Fruit fly (Drosophila melanogaster) whole organism, embryonic: ENCODE results near the gene run.

Experiments used
- CG10321 ChIP-seq: fragments of 200-800 bp; sonication (Bioruptor generic); IDR thresholded peaks from 2 replicates; pipeline ENCODE4 v1.3.6; 2022; ENCODE audit warnings: missing biosample characterization, missing genetic modification characterization
- CG11723 ChIP-seq: fragments of 200-800 bp; sonication (Bioruptor generic); optimal IDR thresholded peaks from 2 replicates; lab custom pipeline; 2017; ENCODE audit warnings: missing biosample characterization, mild to moderate bottlenecking, missing genetic modification characterization
- CG12659 ChIP-seq: fragments of 200-800 bp; sonication (Bioruptor generic); optimal IDR thresholded peaks from 3 replicates; lab custom pipeline; 2017; ENCODE audit warnings: mild to moderate bottlenecking, missing biosample characterization, missing genetic modification reagents, missing genetic modification characterization
- CG13287 ChIP-seq: fragments of 200-800 bp; sonication (Bioruptor generic); IDR thresholded peaks from 2 replicates; pipeline ENCODE4 v1.3.6; 2022; ENCODE audit warnings: missing biosample characterization, missing genetic modification characterization; ENCODE audit not compliant: partially characterized antibody
- CG17359 ChIP-seq: fragments of 200-800 bp; sonication (Bioruptor generic); optimal IDR thresholded peaks from 3 replicates; lab custom pipeline; 2018; ENCODE audit warnings: missing biosample characterization, mild to moderate bottlenecking, missing genetic modification characterization, moderate library complexity
- CG17612 ChIP-seq: fragments of 200-800 bp; sonication (Bioruptor generic); IDR thresholded peaks from 2 replicates; pipeline ENCODE4 v1.3.6; 2022; ENCODE audit warnings: missing biosample characterization, missing genetic modification characterization
- CG1832 ChIP-seq: fragments of 200-800 bp; sonication (Bioruptor generic); optimal IDR thresholded peaks from 2 replicates; lab custom pipeline; 2017; ENCODE audit warnings: missing biosample characterization, mild to moderate bottlenecking, missing genetic modification characterization, inconsistent platforms
- CG18476 ChIP-seq: fragments of 200-800 bp; sonication (Bioruptor generic); optimal IDR thresholded peaks from 2 replicates; lab custom pipeline; 2016; ENCODE audit warnings: missing biosample characterization, mild to moderate bottlenecking, missing genetic modification characterization
- CG30431 ChIP-seq: fragments of 200-800 bp; sonication (Bioruptor generic); optimal IDR thresholded peaks from 2 replicates; lab custom pipeline; 2017; ENCODE audit warnings: missing biosample characterization, missing genetic modification characterization
- CG32772 ChIP-seq: fragments of 200-800 bp; sonication (Bioruptor generic); IDR thresholded peaks from 2 replicates; pipeline ENCODE4 v1.3.6; 2022; ENCODE audit warnings: missing biosample characterization, missing genetic modification characterization
- CG34422 ChIP-seq: fragments of 200-800 bp; sonication (Bioruptor generic); IDR thresholded peaks from 3 replicates; pipeline ENCODE4 v1.3.6; 2022; ENCODE audit warnings: missing biosample characterization, missing genetic modification characterization
- CG4360 ChIP-seq: fragments of 200-800 bp; sonication (Bioruptor generic); IDR thresholded peaks from 2 replicates; pipeline ENCODE4 v1.3.6; 2022; ENCODE audit warnings: missing biosample characterization, missing genetic modification characterization
- CG6254 ChIP-seq: fragments of 200-800 bp; sonication (Bioruptor generic); optimal IDR thresholded peaks from 3 replicates; lab custom pipeline; 2017; ENCODE audit warnings: mild to moderate bottlenecking, missing biosample characterization, missing genetic modification reagents, missing genetic modification characterization
- CG6654 ChIP-seq: fragments of 200-800 bp; sonication (Bioruptor generic); optimal IDR thresholded peaks from 2 replicates; lab custom pipeline; 2017; ENCODE audit warnings: missing biosample characterization, mild to moderate bottlenecking, missing genetic modification characterization
- CG6791 ChIP-seq: fragments of 200-800 bp; sonication (Bioruptor generic); IDR thresholded peaks from 3 replicates; pipeline ENCODE4 v1.3.6; 2022; ENCODE audit warnings: missing biosample characterization, missing genetic modification characterization; ENCODE audit not compliant: partially characterized antibody
- CG7928 ChIP-seq: fragments of 200-800 bp; sonication (Bioruptor generic); optimal IDR thresholded peaks from 2 replicates; lab custom pipeline; 2017; ENCODE audit warnings: missing biosample characterization, mild to moderate bottlenecking, missing genetic modification characterization
- CG8944 ChIP-seq: fragments of 200-800 bp; sonication (Bioruptor generic); optimal IDR thresholded peaks from 3 replicates; lab custom pipeline; 2016; ENCODE audit warnings: missing biosample characterization, missing genetic modification characterization
- CG9876 ChIP-seq: fragments of 200-800 bp; sonication (Bioruptor generic); optimal IDR thresholded peaks from 2 replicates; lab custom pipeline; 2016; ENCODE audit warnings: missing biosample characterization, missing genetic modification characterization
- CG9932 ChIP-seq: fragments of 200-800 bp; sonication (Bioruptor generic); IDR thresholded peaks from 2 replicates; pipeline ENCODE4 v1.3.6; 2022; ENCODE audit warnings: missing biosample characterization, missing genetic modification characterization
- E2f1 ChIP-seq: fragments of 200-800 bp; sonication (Bioruptor generic); IDR thresholded peaks from 2 replicates; pipeline ENCODE4 v1.3.6; 2022; ENCODE audit warnings: missing biosample characterization, missing genetic modification characterization
- Jarid2 ChIP-seq: fragments of 200-800 bp; sonication (Bioruptor generic); optimal IDR thresholded peaks from 3 replicates; lab custom pipeline; 2017; ENCODE audit warnings: mild to moderate bottlenecking, missing biosample characterization, missing genetic modification reagents, missing genetic modification characterization
- MBD-R2 ChIP-seq: fragments of 200-800 bp; sonication (Bioruptor generic); IDR thresholded peaks from 2 replicates; pipeline ENCODE4 v1.3.6; 2022; ENCODE audit warnings: missing biosample characterization, missing genetic modification characterization
- Neu2 ChIP-seq: fragments of 200-800 bp; sonication (Bioruptor generic); optimal IDR thresholded peaks from 3 replicates; lab custom pipeline; 2016; ENCODE audit warnings: missing biosample characterization, missing genetic modification characterization, borderline replicate concordance
- Nf-YA ChIP-seq: fragments of 200-800 bp; sonication (Bioruptor generic); IDR thresholded peaks from 2 replicates; pipeline ENCODE4 v1.3.6; 2022; ENCODE audit warnings: missing biosample characterization, missing genetic modification characterization
- Nf-YB ChIP-seq: fragments of 200-800 bp; sonication (Bioruptor generic); optimal IDR thresholded peaks from 3 replicates; lab custom pipeline; 2019; ENCODE audit warnings: missing biosample characterization, mild to moderate bottlenecking, missing genetic modification characterization, moderate library complexity
- Nf-YC ChIP-seq: fragments of 200-800 bp; optimal IDR thresholded peaks from 3 replicates; lab custom pipeline; 2019; ENCODE audit warnings: missing biosample characterization, mild to moderate bottlenecking, missing genetic modification characterization, moderate library complexity
- Oli ChIP-seq: fragments of 200-800 bp; sonication (Bioruptor generic); optimal IDR thresholded peaks from 2 replicates; lab custom pipeline; 2018; ENCODE audit warnings: missing biosample characterization, mild to moderate bottlenecking, missing genetic modification characterization, moderate library complexity
- Ptx1 ChIP-seq: fragments of 200-800 bp; sonication (Bioruptor generic); IDR thresholded peaks from 2 replicates; pipeline ENCODE4 v1.3.6; 2022; ENCODE audit warnings: missing biosample characterization, missing genetic modification characterization
- bab2 ChIP-seq: fragments of 200-800 bp; sonication (Bioruptor generic); optimal IDR thresholded peaks from 2 replicates; lab custom pipeline; 2016; ENCODE audit warnings: missing biosample characterization, missing genetic modification characterization
- btn ChIP-seq: fragments of 200-800 bp; sonication (Bioruptor generic); optimal IDR thresholded peaks from 2 replicates; lab custom pipeline; 2016; ENCODE audit warnings: missing biosample characterization, missing genetic modification characterization
- cg ChIP-seq: fragments of 200-800 bp; sonication (Bioruptor generic); optimal IDR thresholded peaks from 3 replicates; lab custom pipeline; 2019; ENCODE audit warnings: missing biosample characterization, mild to moderate bottlenecking, missing genetic modification characterization, moderate library complexity
- crol ChIP-seq: fragments of 200-800 bp; sonication (Bioruptor generic); IDR thresholded peaks from 2 replicates; pipeline ENCODE4 v1.3.6; 2022; ENCODE audit warnings: missing biosample characterization, missing genetic modification characterization
- crp ChIP-seq, 2 experiments: fragments of 200-800 bp; sonication (Bioruptor generic); optimal IDR thresholded peaks; 2 replicates in 1 of 2; 3 replicates in 1 of 2; lab custom pipeline; 2017; ENCODE audit warnings: missing biosample characterization in 2 of 2, missing genetic modification characterization in 2 of 2, mild to moderate bottlenecking in 1 of 2, moderate library complexity in 1 of 2
- fd102C ChIP-seq: fragments of 200-800 bp; sonication (Bioruptor generic); optimal IDR thresholded peaks from 2 replicates; lab custom pipeline; 2018; ENCODE audit warnings: missing biosample characterization, mild to moderate bottlenecking, missing genetic modification characterization, moderate library complexity
- gce ChIP-seq: fragments of 200-800 bp; sonication (Bioruptor generic); IDR thresholded peaks from 3 replicates; pipeline ENCODE4 v1.3.6; 2022; ENCODE audit warnings: missing biosample characterization, missing genetic modification characterization
- hth ChIP-seq: fragments of >200 bp; optimal IDR thresholded peaks from 2 replicates; lab custom pipeline; 2017; ENCODE audit warnings: inconsistent platforms
- kni ChIP-seq: fragments of 200-800 bp; sonication (Bioruptor generic); optimal IDR thresholded peaks from 3 replicates; lab custom pipeline; 2017; ENCODE audit warnings: mild to moderate bottlenecking, missing biosample characterization, missing genetic modification reagents, missing genetic modification characterization
- maf-S ChIP-seq: fragments of 200-800 bp; sonication (Bioruptor generic); optimal IDR thresholded peaks from 2 replicates; lab custom pipeline; 2016; ENCODE audit warnings: missing biosample characterization, missing genetic modification characterization
- otp ChIP-seq: fragments of 200-800 bp; sonication (Bioruptor generic); IDR thresholded peaks from 3 replicates; pipeline ENCODE4, ENCODE4 v1.3.6; 2022; ENCODE audit warnings: missing biosample characterization, missing genetic modification characterization
- phol ChIP-seq: fragments of 200-800 bp; sonication (Bioruptor generic); optimal IDR thresholded peaks from 3 replicates; lab custom pipeline; 2018; ENCODE audit warnings: missing biosample characterization, mild to moderate bottlenecking, missing genetic modification characterization, moderate library complexity
- pros ChIP-seq: fragments of 200-800 bp; sonication (Bioruptor generic); optimal IDR thresholded peaks from 3 replicates; lab custom pipeline; 2019; ENCODE audit warnings: missing biosample characterization, mild to moderate bottlenecking, missing genetic modification characterization, moderate library complexity
- ro ChIP-seq: fragments of 200-800 bp; sonication (Bioruptor generic); IDR thresholded peaks from 2 replicates; pipeline ENCODE4 v1.3.6; 2022; ENCODE audit warnings: missing biosample characterization, missing genetic modification characterization
- run ChIP-seq: fragments of 200-800 bp; sonication (Bioruptor generic); optimal IDR thresholded peaks from 3 replicates; lab custom pipeline; 2018; ENCODE audit warnings: missing biosample characterization, mild to moderate bottlenecking, missing genetic modification characterization
- seq ChIP-seq: fragments of 200-800 bp; sonication (Bioruptor generic); IDR thresholded peaks from 2 replicates; pipeline ENCODE4 v1.3.6; 2022; ENCODE audit warnings: missing biosample characterization, missing genetic modification characterization
- sqz ChIP-seq: fragments of 200-800 bp; sonication (Bioruptor generic); optimal IDR thresholded peaks from 3 replicates; lab custom pipeline; 2018; ENCODE audit warnings: missing biosample characterization, mild to moderate bottlenecking, missing genetic modification characterization
- ttk ChIP-seq: fragments of 200-800 bp; sonication (Bioruptor generic); IDR thresholded peaks from 2 replicates; pipeline ENCODE4 v2.1.2; 2022; ENCODE audit warnings: missing biosample characterization, missing genetic modification characterization
- vvl ChIP-seq: fragments of 200-800 bp; sonication (Bioruptor generic); IDR thresholded peaks from 2 replicates; pipeline ENCODE4 v1.3.6; 2022; ENCODE audit warnings: missing biosample characterization, missing genetic modification characterization
- z ChIP-seq: fragments of 200-800 bp; sonication (Bioruptor generic); IDR thresholded peaks from 3 replicates; pipeline ENCODE4 v1.3.6; 2022; ENCODE audit warnings: missing biosample characterization, missing genetic modification characterization

Gene run

dm6 chrX:20690454-20690853 lies at the start of gene run:
Gene run, plus strand, starts transcription at chrX:20690670.
- TF ChIP-seq CG18476 (no peak), maf-S (GFP tag; lab: Kevin White, UChicago) (no peak), E2f1 (GFP tag; lab: Robert Waterston, UW) (no peak), CG13287 (GFP tag; lab: Robert Waterston, UW) (no peak), run (tag; lab: Kevin White, UChicago) (peak; percentile 29), Nf-YA (GFP tag; lab: Robert Waterston, UW) (peak; percentile 69), ro (GFP tag; lab: Robert Waterston, UW) (no peak), cg (GFP tag; lab: Kevin White, UChicago) (peak; percentile 42), crp (GFP tag; optimal IDR thresholded peaks at IDR 0.05; lab: Kevin White, UChicago) (no peak), CG10321 (GFP tag; lab: Robert Waterston, UW) (peak; percentile 86), ttk (GFP tag; lab: Robert Waterston, UW) (peak; percentile 49; the same call in 1 of the 2 replicates), hth (lab: Kevin White, UChicago) (peak; percentile 63), CG8944 (no peak), Nf-YC (tag; lab: Kevin White, UChicago) (peak; percentile 94), Neu2 (GFP tag; lab: Kevin White, UChicago) (no peak), vvl (peak; percentile 49; the same call in 1 of the 2 replicates), CG4360 (GFP tag; lab: Robert Waterston, UW) (peak; percentile 35; the same call in 1 of the 2 replicates), CG7928 (GFP tag; lab: Kevin White, UChicago) (no peak), gce (no peak), CG1832 (peak; percentile 90), CG30431 (no peak), sqz (GFP tag; lab: Kevin White, UChicago) (peak; percentile 0), CG6654 (no peak), z (GFP tag; lab: Robert Waterston, UW) (0 out of 3 replicates have a peak, but pooled peaks have one; percentile 54), Jarid2 (GFP tag; lab: Kevin White, UChicago) (peak; percentile 41), CG6791 (0 out of 3 replicates have a peak, but pooled peaks have one; percentile 20), CG34422 (0 out of 3 replicates have a peak, but pooled peaks have one; percentile 23), Nf-YB (peak; percentile 97), seq (GFP tag; lab: Robert Waterston, UW) (peak; percentile 53; the same call in 1 of the 2 replicates), Oli (no peak), CG11723 (GFP tag; lab: Kevin White, UChicago) (no peak), MBD-R2 (GFP tag; lab: Robert Waterston, UW) (no peak), kni (GFP tag; lab: Kevin White, UChicago) (no peak), CG12659 (GFP tag; lab: Kevin White, UChicago) (no peak)
- TF ChIP-seq, all 482 proteins: peak for 17

dm6 chrX:20643385-20643784 lies 47.1 kb upstream of the run start:
- TF ChIP-seq Ptx1 (GFP tag; lab: Robert Waterston, UW) (no peak), CG32772 (GFP tag; lab: Robert Waterston, UW) (peak; percentile 31; the same call in 1 of the 2 replicates), Nf-YC (tag; lab: Kevin White, UChicago) (peak; percentile 82), fd102C (GFP tag; lab: Kevin White, UChicago) (no peak), btn (GFP tag; lab: Kevin White, UChicago) (no peak), Nf-YB (peak; percentile 92), crol (GFP tag; lab: Robert Waterston, UW) (peak; percentile 79), CG9932 (GFP tag; lab: Robert Waterston, UW) (no peak), cg (GFP tag; lab: Kevin White, UChicago) (peak; percentile 62), CG17612 (GFP tag; lab: Robert Waterston, UW) (no peak), phol (tag; lab: Kevin White, UChicago) (peak; percentile 8), CG6254 (GFP tag; lab: Kevin White, UChicago) (no peak), pros (GFP tag; lab: Kevin White, UChicago) (peak; percentile 57), run (tag; lab: Kevin White, UChicago) (peak; percentile 56), sqz (GFP tag; lab: Kevin White, UChicago) (peak; percentile 73), CG9876 (GFP tag; lab: Kevin White, UChicago) (no peak), CG17359 (tag; lab: Kevin White, UChicago) (peak; percentile 27), otp (GFP tag; lab: Robert Waterston, UW) (no peak), bab2 (GFP tag; lab: Kevin White, UChicago) (no peak)
